Worm (Caenorhabditis elegans): ENCODE measurements around the gene dnj-19.
A peak's percentile ranks its signal among the peaks of the same experiment; 100 is the strongest.

The dnj-19 gene

DNA sequence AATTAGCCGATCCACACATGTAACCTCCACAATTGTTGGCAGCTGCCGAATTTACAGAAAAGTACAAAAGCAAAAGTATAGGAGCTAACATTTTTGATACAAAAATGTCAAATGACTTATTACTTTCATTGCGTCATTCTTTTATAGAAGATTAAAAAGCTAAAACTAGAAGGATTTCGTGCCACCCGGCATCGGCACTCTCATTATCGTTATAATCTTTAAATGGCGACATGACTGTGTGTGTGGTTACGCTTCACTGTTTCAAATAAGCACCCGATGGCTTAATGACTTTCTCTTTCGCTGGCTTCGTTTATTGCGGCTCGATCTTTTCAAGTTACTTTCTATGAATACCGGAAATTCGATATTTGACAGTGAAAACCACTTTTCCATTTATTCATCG, 29.1 kb upstream of the dnj-19 start, which contains the start of gene grl-1:
grl-1 (minus strand) TSS at position 101 of the 400 bp plus-strand sequence.
- TF ChIP-seq pha-4 (tag; optimal IDR thresholded peaks at IDR 0.05) (no peak), unc-39 (tag; optimal IDR thresholded peaks at IDR 0.05) (no peak), ceh-9 (tag; optimal IDR thresholded peaks at IDR 0.05) (no peak), elt-1 (tag; optimal IDR thresholded peaks at IDR 0.05) (no peak), jun-1 (tag; optimal IDR thresholded peaks at IDR 0.05) (no peak), snpc-4 (tag; optimal IDR thresholded peaks at IDR 0.05) (no peak), nhr-237 (tag; optimal IDR thresholded peaks at IDR 0.05) (no peak), R02D3.7 (tag; optimal IDR thresholded peaks at IDR 0.05) (no peak), mdl-1 (tag; optimal IDR thresholded peaks at IDR 0.05) (no peak), unc-62 (GFP tag; optimal IDR thresholded peaks at IDR 0.05) (no peak), elt-2 (tag; optimal IDR thresholded peaks at IDR 0.05) (no peak), daf-12 (tag; optimal IDR thresholded peaks at IDR 0.05) (no peak), pqm-1 (tag; optimal IDR thresholded peaks at IDR 0.05) (no peak), egl-5 (tag; optimal IDR thresholded peaks at IDR 0.05) (no peak), nhr-25 (tag; optimal IDR thresholded peaks at IDR 0.05) (no peak), ZK546.5 (tag; optimal IDR thresholded peaks at IDR 0.05) (no peak)

DNA sequence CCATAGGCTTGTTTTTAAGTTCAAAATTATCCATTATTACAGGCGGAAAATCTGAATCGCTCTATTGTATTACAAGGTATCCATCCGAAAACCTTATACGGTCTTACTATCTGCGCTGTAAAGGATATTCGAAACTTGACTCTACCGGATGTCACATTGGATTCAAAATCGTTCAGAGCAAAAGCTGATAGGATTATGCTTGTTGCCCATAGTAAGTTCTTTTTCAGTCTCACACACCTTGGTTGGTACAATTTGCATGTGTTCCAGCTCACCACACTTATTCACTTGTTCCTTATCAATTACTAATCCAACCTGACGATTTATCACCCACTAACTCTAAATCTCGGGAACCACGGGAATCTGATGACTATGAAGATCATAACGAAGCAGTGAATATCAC, 23.0 kb upstream of the dnj-19 start:
- TF ChIP-seq egl-27 (tag; optimal IDR thresholded peaks at IDR 0.05) (no peak), ama-1 (optimal IDR thresholded peaks at IDR 0.05) (no peak), pqm-1 (tag; optimal IDR thresholded peaks at IDR 0.05) (no peak), ZK546.5 (tag; optimal IDR thresholded peaks at IDR 0.05) (no peak), egl-5 (tag; optimal IDR thresholded peaks at IDR 0.05) (no peak), elt-3 (tag; optimal IDR thresholded peaks at IDR 0.05) (no peak), hmg-11 (tag; optimal IDR thresholded peaks at IDR 0.05) (no peak), lin-39 (tag; optimal IDR thresholded peaks at IDR 0.05) (no peak), skn-1 (tag; optimal IDR thresholded peaks at IDR 0.05) (no peak), mdl-1 (tag; optimal IDR thresholded peaks at IDR 0.05) (no peak), nhr-12 (tag; optimal IDR thresholded peaks at IDR 0.05) (no peak)

DNA sequence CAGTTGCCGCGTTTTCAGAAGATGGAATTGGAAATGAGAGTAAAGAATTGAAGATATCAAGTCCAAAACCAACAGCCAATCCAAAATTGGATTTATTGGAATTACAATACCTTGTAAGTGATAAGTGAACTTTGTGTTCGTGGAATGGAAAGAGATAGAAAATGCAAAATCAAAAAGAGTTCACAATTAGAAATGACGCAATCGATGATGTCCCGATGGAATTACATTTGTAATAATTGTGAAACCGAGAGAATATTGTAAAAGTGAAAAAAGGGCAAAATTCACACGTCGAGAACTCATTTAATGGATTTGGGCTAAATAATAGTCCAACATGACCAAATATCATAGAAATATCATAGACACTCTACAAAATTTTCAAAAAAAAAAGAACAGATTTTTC, 20.6 kb upstream of the dnj-19 start:
- TF ChIP-seq lin-39 (tag; optimal IDR thresholded peaks at IDR 0.05) (no peak), ceh-9 (tag; optimal IDR thresholded peaks at IDR 0.05) (no peak), aly-2 (tag; optimal IDR thresholded peaks at IDR 0.05) (no peak), tbx-2 (tag; optimal IDR thresholded peaks at IDR 0.05) (no peak), hmg-11 (tag; optimal IDR thresholded peaks at IDR 0.05) (no peak), nhr-77 (tag; optimal IDR thresholded peaks at IDR 0.05) (no peak), daf-12 (tag; optimal IDR thresholded peaks at IDR 0.05) (no peak), nhr-11 (tag; optimal IDR thresholded peaks at IDR 0.05) (no peak), lin-15B (tag; optimal IDR thresholded peaks at IDR 0.05) (no peak), nfya-1 (tag; optimal IDR thresholded peaks at IDR 0.05; ENCODE audit: insufficient read depth) (no peak), ztf-4 (tag; optimal IDR thresholded peaks at IDR 0.05) (no peak), mdl-1 (tag; optimal IDR thresholded peaks at IDR 0.05) (no peak), lsy-12 (tag; optimal IDR thresholded peaks at IDR 0.05) (no peak), pqm-1 (tag; optimal IDR thresholded peaks at IDR 0.05) (no peak), fos-1 (tag; optimal IDR thresholded peaks at IDR 0.05) (no peak), nhr-43 (tag; optimal IDR thresholded peaks at IDR 0.05; ENCODE audit: poor library complexity, severe bottlenecking) (no peak), nhr-23 (tag; optimal IDR thresholded peaks at IDR 0.05) (no peak)

DNA sequence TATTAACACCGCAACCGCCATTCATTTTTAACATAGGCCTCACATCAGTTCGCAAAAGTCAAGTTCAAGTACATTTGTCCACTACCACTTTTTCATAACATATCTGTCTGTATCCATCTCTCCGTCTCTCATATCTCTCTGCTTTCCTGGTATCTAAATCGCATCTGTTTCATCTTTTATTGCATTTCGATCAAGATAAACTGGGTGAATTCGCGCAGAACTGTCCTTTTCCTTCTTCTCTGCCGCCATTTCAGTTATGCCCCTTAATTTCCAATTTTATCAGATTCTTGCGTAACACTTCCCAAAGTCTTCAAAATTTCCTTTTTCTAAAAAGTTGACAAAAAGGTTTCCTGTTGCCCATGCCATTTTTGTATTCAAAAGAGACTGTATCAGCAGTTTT, 18.6 kb upstream of the dnj-19 start:
- TF ChIP-seq mml-1 (tag; optimal IDR thresholded peaks at IDR 0.05) (no peak), nhr-77 (tag; optimal IDR thresholded peaks at IDR 0.05) (no peak), nhr-23 (tag; optimal IDR thresholded peaks at IDR 0.05) (peak; percentile 67), elt-1 (tag; optimal IDR thresholded peaks at IDR 0.05) (peak; percentile 98), fkh-2 (tag; optimal IDR thresholded peaks at IDR 0.05) (no peak), fkh-10 (GFP tag; optimal IDR thresholded peaks at IDR 0.05) (no peak), nhr-25 (tag; optimal IDR thresholded peaks at IDR 0.05) (peak; percentile 73), R02D3.7 (tag; optimal IDR thresholded peaks at IDR 0.05) (no peak), nhr-76 (tag; optimal IDR thresholded peaks at IDR 0.05) (no peak), daf-12 (tag; optimal IDR thresholded peaks at IDR 0.05) (peak; percentile 22)

Data from whole organism, L3 larva.